Worm (Caenorhabditis elegans) whole organism, mixed stage, embryonic: ENCODE results near the gene F36F12.7.

Experiments
- M03D4.4 ChIP-seq: sonication (generic microtip); optimal IDR thresholded peaks from 2 replicates; lab custom pipeline; 2017; ENCODE audit warnings: mild to moderate bottlenecking, missing genetic modification characterization, missing compliant biosample characterization
- ceh-39 ChIP-seq: fragments of 150-350 bp; optimal IDR thresholded peaks from 2 replicates; lab custom pipeline; 2014; ENCODE audit warnings: missing biosample characterization, missing genetic modification characterization
- ces-1 ChIP-seq: fragments of 150-350 bp; optimal IDR thresholded peaks from 2 replicates; lab custom pipeline; 2014; ENCODE audit warnings: missing biosample characterization, missing genetic modification reagents, missing genetic modification characterization
- ham-2 ChIP-seq: fragments of 200-800 bp; sonication (Bioruptor generic); optimal IDR thresholded peaks from 2 replicates; lab custom pipeline; 2018; ENCODE audit warnings: mild to moderate bottlenecking, missing genetic modification characterization, missing compliant biosample characterization
- lin-13 ChIP-seq: fragments of 150-350 bp; optimal IDR thresholded peaks from 2 replicates; lab custom pipeline; 2014; ENCODE audit warnings: missing biosample characterization, missing genetic modification characterization
- lsy-2 ChIP-seq: fragments of 150-350 bp; optimal IDR thresholded peaks from 2 replicates; lab custom pipeline; 2014; ENCODE audit warnings: missing biosample characterization, missing genetic modification characterization
- mep-1 ChIP-seq: fragments of 150-350 bp; optimal IDR thresholded peaks from 2 replicates; lab custom pipeline; 2017; ENCODE audit warnings: missing biosample characterization, missing genetic modification reagents, missing genetic modification characterization, inconsistent platforms
- nhr-12 ChIP-seq: fragments of 150-350 bp; optimal IDR thresholded peaks from 2 replicates; lab custom pipeline; 2014; ENCODE audit warnings: missing biosample characterization, missing genetic modification characterization
- nhr-76 ChIP-seq: sonication (generic microtip); optimal IDR thresholded peaks from 2 replicates; lab custom pipeline; 2017; ENCODE audit warnings: missing biosample characterization, missing genetic modification characterization
- snpc-4 ChIP-seq: fragments of 150-350 bp; optimal IDR thresholded peaks from 2 replicates; lab custom pipeline; 2014; ENCODE audit warnings: missing biosample characterization, missing genetic modification characterization
- unc-62 ChIP-seq: fragments of 150-350 bp; optimal IDR thresholded peaks from 2 replicates; lab custom pipeline; 2014; ENCODE audit warnings: missing biosample characterization, missing genetic modification reagents, missing genetic modification characterization
- ztf-11 ChIP-seq: fragments of 150-350 bp; optimal IDR thresholded peaks from 2 replicates; lab custom pipeline; 2014; ENCODE audit warnings: missing biosample characterization, missing genetic modification characterization

ce11 chrV:2051507-2051906, 47.6 kb upstream of the F36F12.7 start, which contains the start of gene Y40B10A.11:
- no peak for TF ChIP-seq snpc-4
- no peak for TF ChIP-seq ces-1 (GFP tag; lab: Kevin White, UChicago)
- no peak for TF ChIP-seq mep-1 (tag; lab: Kevin White, UChicago)
- TF ChIP-seq ham-2 (GFP tag; lab: Kevin White, UChicago): no peak
- no peak for TF ChIP-seq ceh-39
- no peak for TF ChIP-seq M03D4.4 (tag; lab: Kevin White, UChicago)
- TF ChIP-seq lsy-2 (tag; lab: Kevin White, UChicago): no peak
- TF ChIP-seq nhr-12 (tag; lab: Kevin White, UChicago): no peak
- TF ChIP-seq unc-62: no peak
- TF ChIP-seq nhr-76: no peak
- no peak for TF ChIP-seq ztf-11
- no peak for TF ChIP-seq lin-13 (tag; lab: Kevin White, UChicago)
